Worm (Caenorhabditis elegans) whole organism, young adult: ENCODE data around the gene ZK666.15.

ENCODE experiments used
- B0261.1 ChIP-seq: sonication (generic microtip); optimal IDR thresholded peaks from 2 replicates; lab custom pipeline; 2016; ENCODE audit warnings: mild to moderate bottlenecking, missing genetic modification characterization, moderate library complexity, missing compliant biosample characterization
- akir-1 ChIP-seq: fragments of 200-800 bp; sonication (Bioruptor generic); optimal IDR thresholded peaks from 2 replicates; lab custom pipeline; 2018; ENCODE audit warnings: mild to moderate bottlenecking, missing genetic modification characterization, moderate library complexity, missing compliant biosample characterization
- ceh-100 ChIP-seq: fragments of 200-800 bp; sonication (Bioruptor generic); IDR thresholded peaks from 2 replicates; pipeline ENCODE4 v1.3.6; 2022; ENCODE audit warnings: missing genetic modification reagents, missing genetic modification characterization, missing compliant biosample characterization
- nhr-80 ChIP-seq: sonication (generic microtip); optimal IDR thresholded peaks from 2 replicates; lab custom pipeline; 2016; ENCODE audit warnings: missing genetic modification characterization, missing compliant biosample characterization
- pha-4 ChIP-seq: fragments of 150-350 bp; sonication (generic microtip); optimal IDR thresholded peaks from 2 replicates; lab custom pipeline; 2014; ENCODE audit warnings: missing biosample characterization, missing genetic modification reagents, missing genetic modification characterization
- unc-130 ChIP-seq: sonication (generic microtip); optimal IDR thresholded peaks from 2 replicates; lab custom pipeline; 2016; ENCODE audit warnings: missing genetic modification reagents, missing genetic modification characterization, missing compliant biosample characterization

DNA sequence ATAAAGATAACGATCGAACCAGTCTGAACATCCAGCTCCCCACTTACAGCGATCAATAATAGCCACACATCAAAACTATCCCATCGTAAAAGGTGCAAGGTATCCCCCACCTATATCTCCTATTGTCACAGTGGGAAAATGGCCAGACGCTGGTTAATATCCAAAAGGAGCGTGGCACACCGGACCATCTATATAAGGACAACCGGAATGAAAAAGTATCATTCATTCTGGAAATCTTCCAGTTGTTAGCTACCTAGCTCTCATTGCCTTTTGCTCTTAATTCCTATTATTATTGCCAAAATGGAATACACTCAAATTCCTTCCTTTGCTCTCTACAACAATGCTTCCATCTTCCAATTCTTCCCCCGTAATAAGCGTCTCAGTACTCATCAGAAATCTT is 9.9 kb upstream of the ZK666.15 start, which contains the start of gene ZK666.4:
- no peak for TF ChIP-seq B0261.1
- no peak for TF ChIP-seq ceh-100
- TF ChIP-seq unc-130 (GFP tag; lab: Kevin White, UChicago): no peak
- no peak for TF ChIP-seq akir-1 (GFP tag; lab: Kevin White, UChicago)
- no peak for TF ChIP-seq nhr-80 (tag; lab: Kevin White, UChicago)
- TF ChIP-seq pha-4: no peak
